Fruit fly (Drosophila melanogaster) S2 (cell line): ENCODE data around the gene mRpL17.

ENCODE experiments used
- CG8478 ChIP-seq: fragments of >200 bp; optimal IDR thresholded peaks from 2 replicates; lab custom pipeline; 2018
- CTCF ChIP-seq, 2 experiments: fragments of >200 bp; optimal IDR thresholded peaks; 2 replicates each; lab custom pipeline; 2018

DNA sequence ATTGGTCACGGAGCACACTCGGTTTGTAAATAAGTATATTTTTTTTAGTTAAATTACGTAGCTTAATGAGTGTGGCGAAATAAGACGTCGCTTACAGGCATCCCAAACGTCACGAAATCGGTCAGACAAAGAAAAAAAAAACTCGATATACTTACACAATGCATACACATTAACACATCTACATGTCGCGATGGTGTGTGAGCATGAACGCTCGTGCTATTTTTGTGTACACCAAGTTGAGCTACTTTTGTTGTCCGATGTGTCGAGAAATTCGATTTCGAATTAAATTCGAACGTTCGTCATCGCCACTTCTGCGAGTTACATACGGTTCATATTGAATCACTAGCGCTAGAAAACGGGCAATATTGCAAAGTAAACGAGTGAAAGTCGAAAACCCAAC, 39.5 kb upstream of the mRpL17 start:
- TF ChIP-seq CG8478 (lab: Kevin White, UChicago) = no peak
- no peak for TF ChIP-seq CTCF (optimal IDR thresholded peaks at IDR 0.05; lab: Kevin White, UChicago)
